Fruit fly (Drosophila melanogaster) whole organism, embryonic: Measurements from ENCODE around the gene mRpS7.

Source experiments
- CG10979 ChIP-seq: fragments of 200-800 bp; sonication (Bioruptor generic); optimal IDR thresholded peaks from 2 replicates; lab custom pipeline; 2018; ENCODE audit warnings: missing biosample characterization, mild to moderate bottlenecking, missing genetic modification characterization, moderate library complexity
- CG12104 ChIP-seq: fragments of 200-800 bp; sonication (Bioruptor generic); optimal IDR thresholded peaks from 3 replicates; lab custom pipeline; 2016; ENCODE audit warnings: missing biosample characterization, missing genetic modification characterization
- CG12236 ChIP-seq: fragments of 200-800 bp; sonication (Bioruptor generic); optimal IDR thresholded peaks from 2 replicates; lab custom pipeline; 2016; ENCODE audit warnings: missing biosample characterization, missing genetic modification characterization
- CG14667 ChIP-seq: fragments of 200-800 bp; sonication (Bioruptor generic); IDR thresholded peaks from 2 replicates; pipeline ENCODE4 v1.3.6; 2022; ENCODE audit warnings: missing biosample characterization, missing genetic modification characterization
- CG16815 ChIP-seq: fragments of 200-800 bp; sonication (Bioruptor generic); optimal IDR thresholded peaks from 3 replicates; lab custom pipeline; 2017; ENCODE audit warnings: missing biosample characterization, mild to moderate bottlenecking, missing genetic modification characterization
- CG18599 ChIP-seq: fragments of 200-800 bp; sonication (Bioruptor generic); optimal IDR thresholded peaks from 3 replicates; lab custom pipeline; 2017; ENCODE audit warnings: missing biosample characterization, missing genetic modification characterization, mild to moderate bottlenecking, moderate library complexity, missing genetic modification reagents
- CG2120 ChIP-seq: fragments of 200-800 bp; sonication (Bioruptor generic); optimal IDR thresholded peaks from 3 replicates; lab custom pipeline; 2016; ENCODE audit warnings: missing biosample characterization, missing genetic modification characterization
- CG2129 ChIP-seq: fragments of 200-800 bp; sonication (Bioruptor generic); IDR thresholded peaks from 2 replicates; pipeline ENCODE4 v1.3.6; 2022; ENCODE audit warnings: missing biosample characterization, missing genetic modification characterization; ENCODE audit not compliant: partially characterized antibody
- CG33557 ChIP-seq: fragments of 200-800 bp; sonication (Bioruptor generic); optimal IDR thresholded peaks from 2 replicates; lab custom pipeline; 2019; ENCODE audit warnings: missing biosample characterization, mild to moderate bottlenecking, missing genetic modification characterization, moderate library complexity
- CG34224 ChIP-seq: fragments of 200-800 bp; sonication (Bioruptor generic); IDR thresholded peaks from 3 replicates; pipeline ENCODE4 v1.3.6; 2022; ENCODE audit warnings: missing biosample characterization, missing genetic modification characterization; ENCODE audit not compliant: partially characterized antibody
- CG3995 ChIP-seq: fragments of 200-800 bp; sonication (Bioruptor generic); optimal IDR thresholded peaks from 3 replicates; lab custom pipeline; 2016; ENCODE audit warnings: missing biosample characterization, missing genetic modification characterization
- CG9797 ChIP-seq: fragments of 200-800 bp; sonication (Bioruptor generic); optimal IDR thresholded peaks from 3 replicates; lab custom pipeline; 2018; ENCODE audit warnings: missing biosample characterization, mild to moderate bottlenecking, missing genetic modification characterization
- CkIIα-i1 ChIP-seq: fragments of 200-800 bp; sonication (Bioruptor generic); IDR thresholded peaks from 2 replicates; pipeline ENCODE4 v1.3.6; 2022; ENCODE audit warnings: missing biosample characterization, missing genetic modification characterization
- CoRest ChIP-seq: fragments of 200-800 bp; sonication (Bioruptor generic); optimal IDR thresholded peaks from 3 replicates; lab custom pipeline; 2018; ENCODE audit warnings: missing biosample characterization, mild to moderate bottlenecking, missing genetic modification characterization, moderate library complexity
- D ChIP-seq, 2 experiments: fragments of 200-800 bp in 1 of 2; fragments of >200 bp in 1 of 2; sonication (Bioruptor generic) in 1 of 2; optimal IDR thresholded peaks; 2 replicates in 1 of 2; 3 replicates in 1 of 2; lab custom pipeline; 2017; ENCODE audit warnings: mild to moderate bottlenecking in 1 of 2, missing biosample characterization in 1 of 2, missing genetic modification characterization in 1 of 2, missing genetic modification reagents in 1 of 2
- D19A ChIP-seq: fragments of 200-800 bp; optimal IDR thresholded peaks from 3 replicates; lab custom pipeline; 2019; ENCODE audit warnings: missing biosample characterization, mild to moderate bottlenecking, missing genetic modification characterization, moderate library complexity
- Dp ChIP-seq: fragments of 200-800 bp; sonication (Bioruptor generic); optimal IDR thresholded peaks from 2 replicates; lab custom pipeline; 2018; ENCODE audit warnings: missing biosample characterization, mild to moderate bottlenecking, missing genetic modification characterization, moderate library complexity
- Drgx ChIP-seq: fragments of 200-800 bp; sonication (Bioruptor generic); IDR thresholded peaks from 2 replicates; pipeline ENCODE4 v1.3.6; 2022; ENCODE audit warnings: missing biosample characterization, missing genetic modification characterization
- Eip74EF ChIP-seq, 2 experiments: fragments of 200-800 bp in 1 of 2; fragments of >200 bp in 1 of 2; sonication (Bioruptor generic) in 1 of 2; optimal IDR thresholded peaks; 2 replicates each; lab custom pipeline; 2017 to 2019; ENCODE audit warnings: missing biosample characterization in 2 of 2, missing genetic modification characterization in 2 of 2, mild to moderate bottlenecking in 1 of 2, moderate library complexity in 1 of 2
- HLHmδ ChIP-seq: fragments of 200-800 bp; sonication (Bioruptor generic); optimal IDR thresholded peaks from 2 replicates; lab custom pipeline; 2018; ENCODE audit warnings: missing biosample characterization, mild to moderate bottlenecking, missing genetic modification characterization, moderate library complexity
- Jarid2 ChIP-seq: fragments of 200-800 bp; sonication (Bioruptor generic); optimal IDR thresholded peaks from 3 replicates; lab custom pipeline; 2017; ENCODE audit warnings: mild to moderate bottlenecking, missing biosample characterization, missing genetic modification reagents, missing genetic modification characterization
- Lpt ChIP-seq: fragments of >200 bp; optimal IDR thresholded peaks from 2 replicates; lab custom pipeline; 2018; ENCODE audit warnings: missing biosample characterization, missing genetic modification characterization
- Nf-YC ChIP-seq: fragments of 200-800 bp; optimal IDR thresholded peaks from 3 replicates; lab custom pipeline; 2019; ENCODE audit warnings: missing biosample characterization, mild to moderate bottlenecking, missing genetic modification characterization, moderate library complexity
- Sox100B ChIP-seq: fragments of 200-800 bp; sonication (Bioruptor generic); optimal IDR thresholded peaks from 3 replicates; lab custom pipeline; 2018; ENCODE audit warnings: missing biosample characterization, mild to moderate bottlenecking, missing genetic modification characterization
- Xbp1 ChIP-seq: fragments of 200-800 bp; sonication (Bioruptor generic); optimal IDR thresholded peaks from 3 replicates; lab custom pipeline; 2016; ENCODE audit warnings: missing biosample characterization, mild to moderate bottlenecking, missing genetic modification characterization
- YL-1 ChIP-seq: fragments of 200-800 bp; sonication (Bioruptor generic); optimal IDR thresholded peaks from 3 replicates; lab custom pipeline; 2017; ENCODE audit warnings: missing biosample characterization, mild to moderate bottlenecking, missing genetic modification characterization
- ac ChIP-seq: fragments of 200-800 bp; sonication (Bioruptor generic); optimal IDR thresholded peaks from 3 replicates; lab custom pipeline; 2017; ENCODE audit warnings: missing biosample characterization, mild to moderate bottlenecking, missing genetic modification characterization
- aop ChIP-seq: fragments of 200-800 bp; sonication (Bioruptor generic); IDR thresholded peaks from 2 replicates; pipeline ENCODE4 v1.3.6; 2022; ENCODE audit warnings: missing biosample characterization, missing genetic modification characterization
- bbx ChIP-seq: fragments of 200-800 bp; sonication (Bioruptor generic); IDR thresholded peaks from 2 replicates; pipeline ENCODE4 v1.3.6; 2022; ENCODE audit warnings: missing biosample characterization, missing genetic modification characterization; ENCODE audit not compliant: partially characterized antibody
- cg ChIP-seq: fragments of 200-800 bp; sonication (Bioruptor generic); optimal IDR thresholded peaks from 3 replicates; lab custom pipeline; 2019; ENCODE audit warnings: missing biosample characterization, mild to moderate bottlenecking, missing genetic modification characterization, moderate library complexity
- chif ChIP-seq, 2 experiments: fragments of 200-800 bp; sonication (Bioruptor generic); optimal IDR thresholded peaks; 3 replicates each; lab custom pipeline; 2016; ENCODE audit warnings: missing biosample characterization in 2 of 2, missing genetic modification characterization in 2 of 2
- chn ChIP-seq: fragments of 200-800 bp; sonication (Bioruptor generic); optimal IDR thresholded peaks from 2 replicates; lab custom pipeline; 2016; ENCODE audit warnings: missing biosample characterization, missing genetic modification characterization
- croc ChIP-seq: fragments of 200-800 bp; sonication (Bioruptor generic); conservative IDR thresholded peaks from 3 replicates; pipeline ENCODE4 v1.3.6; 2022; ENCODE audit warnings: missing biosample characterization, missing genetic modification characterization
- dysf ChIP-seq: fragments of 200-800 bp; sonication (Bioruptor generic); IDR thresholded peaks from 3 replicates; pipeline ENCODE4 v1.3.6; 2022; ENCODE audit warnings: missing biosample characterization, missing genetic modification characterization
- gro ChIP-seq: fragments of 200-800 bp; sonication (Bioruptor generic); optimal IDR thresholded peaks from 2 replicates; lab custom pipeline; 2016; ENCODE audit warnings: missing biosample characterization, missing genetic modification characterization
- lbe ChIP-seq: fragments of 200-800 bp; sonication (Bioruptor generic); optimal IDR thresholded peaks from 2 replicates; lab custom pipeline; 2016; ENCODE audit warnings: missing biosample characterization, mild to moderate bottlenecking, missing genetic modification characterization
- oc ChIP-seq: fragments of 200-800 bp; sonication (Bioruptor generic); optimal IDR thresholded peaks from 2 replicates; lab custom pipeline; 2018; ENCODE audit warnings: missing biosample characterization, mild to moderate bottlenecking, missing genetic modification characterization, moderate library complexity
- pho ChIP-seq: fragments of 200-800 bp; sonication (Bioruptor generic); optimal IDR thresholded peaks from 2 replicates; lab custom pipeline; 2016; ENCODE audit warnings: missing biosample characterization, missing genetic modification characterization
- ssp ChIP-seq: fragments of 200-800 bp; sonication (Bioruptor generic); IDR thresholded peaks from 2 replicates; pipeline ENCODE4 v1.3.6; 2022; ENCODE audit warnings: missing biosample characterization, missing genetic modification characterization
- toy ChIP-seq: fragments of 200-800 bp; sonication (Bioruptor generic); IDR thresholded peaks from 2 replicates; pipeline ENCODE4 v1.3.6; 2022; ENCODE audit warnings: missing biosample characterization, missing genetic modification characterization
- twi ChIP-seq: fragments of 200-800 bp; optimal IDR thresholded peaks from 2 replicates; lab custom pipeline; 2019; ENCODE audit warnings: missing biosample characterization, mild to moderate bottlenecking, missing genetic modification characterization, moderate library complexity
- unpg ChIP-seq: fragments of 200-800 bp; sonication (Bioruptor generic); optimal IDR thresholded peaks from 3 replicates; lab custom pipeline; 2018; ENCODE audit warnings: missing biosample characterization, mild to moderate bottlenecking, missing genetic modification characterization, moderate library complexity
- wdn ChIP-seq: fragments of 200-800 bp; sonication (Bioruptor generic); IDR thresholded peaks from 2 replicates; pipeline ENCODE4 v1.3.6; 2022; ENCODE audit warnings: missing biosample characterization, missing genetic modification characterization
- wek ChIP-seq: fragments of 200-800 bp; sonication (Bioruptor generic); optimal IDR thresholded peaks from 3 replicates; lab custom pipeline; 2018; ENCODE audit warnings: missing biosample characterization, mild to moderate bottlenecking, missing genetic modification characterization, moderate library complexity

Gene mRpS7

DNA sequence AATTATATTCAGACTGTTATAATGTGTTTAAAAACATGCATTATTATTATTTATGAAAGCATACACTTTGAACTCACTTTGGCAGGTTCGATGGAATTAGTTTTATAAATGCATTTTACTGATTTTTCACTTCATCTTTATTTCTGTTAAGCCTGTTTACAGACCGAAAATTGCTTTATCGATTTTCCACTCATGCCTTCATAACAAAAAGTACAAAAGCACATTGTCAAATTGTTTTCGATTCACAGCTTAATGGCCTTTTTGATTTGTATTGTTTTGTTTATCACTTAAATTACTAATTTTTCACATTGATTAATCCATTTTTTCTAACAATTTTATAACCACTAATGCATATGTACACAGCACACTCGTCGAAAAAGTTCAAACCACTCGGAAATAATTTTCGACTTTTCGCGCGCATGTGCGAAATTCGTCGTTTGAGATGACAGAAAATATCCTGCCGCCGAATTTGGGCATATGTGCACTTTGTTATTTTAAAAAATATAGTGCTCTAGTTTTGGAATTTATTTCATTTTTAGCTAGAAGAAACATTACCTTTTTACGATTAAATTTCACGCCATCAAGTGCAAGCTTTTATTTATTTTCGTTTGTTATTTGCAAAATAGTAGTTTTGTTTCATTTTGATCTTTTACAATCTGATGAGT, 12.7 kb upstream of the mRpS7 start, which contains the start of gene rho-5 (continued):
- TF ChIP-seq gro (GFP tag; lab: Kevin White, UChicago) = peak; percentile 6
- TF ChIP-seq CG2120 (GFP tag; lab: Kevin White, UChicago) = peak; percentile 50

DNA sequence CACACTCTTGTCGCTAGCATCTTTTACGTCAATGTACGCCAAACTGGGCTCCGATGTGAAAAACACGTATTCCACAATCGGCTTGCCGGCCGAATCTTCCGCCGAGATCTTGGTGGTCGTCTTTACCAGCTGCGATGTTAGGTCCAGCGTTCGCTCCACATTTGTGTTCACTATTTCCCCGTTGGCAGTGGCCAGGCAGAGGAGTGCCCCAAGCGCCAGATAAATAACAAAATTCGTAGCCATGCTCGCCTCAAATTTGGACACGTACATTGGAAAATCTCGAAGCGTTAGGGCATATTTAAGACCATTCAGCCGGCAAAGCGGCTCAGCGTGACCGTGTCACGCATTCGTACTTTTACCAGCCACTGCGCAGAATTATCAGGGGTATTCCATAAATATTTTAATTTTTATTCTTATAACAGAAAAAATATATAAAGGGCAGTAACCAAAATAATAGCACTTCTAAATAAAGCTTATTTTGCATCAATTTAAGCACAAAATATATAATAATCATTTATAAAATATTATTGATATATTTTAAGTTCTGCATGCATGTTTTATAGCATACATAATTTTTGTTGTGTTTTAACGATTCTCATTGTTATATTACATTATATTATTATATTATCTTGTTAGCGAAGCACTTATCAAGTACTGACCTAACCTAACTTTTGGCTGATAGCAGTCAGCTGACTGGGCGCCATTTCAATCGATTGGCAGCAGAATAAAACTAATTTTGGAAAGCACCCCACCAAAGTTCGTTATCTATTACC, 10.8 kb upstream of the mRpS7 start, which contains the start of the genes CG33303 and dpr19:
TSS of gene CG33303 (minus strand) at position 294 of the 773 bp plus-strand sequence.
TSS of gene dpr19 (plus strand) at position 705 of the 773 bp plus-strand sequence.
- TF ChIP-seq ac (GFP tag; lab: Kevin White, UChicago) (no peak), wdn (GFP tag; lab: Robert Waterston, UW) (no peak), CG9797 (GFP tag; lab: Kevin White, UChicago) (peak; percentile 80), Lpt (GFP tag; lab: Kevin White, UChicago) (no peak), chn (no peak), HLHmδ (GFP tag; lab: Kevin White, UChicago) (no peak), CkIIα-i1 (GFP tag; lab: Robert Waterston, UW) (no peak), pho (GFP tag; lab: Kevin White, UChicago) (no peak), aop (no peak), dysf (GFP tag; lab: Robert Waterston, UW) (peak; percentile 71; the same call in 1 of the 3 replicates), Sox100B (GFP tag; lab: Kevin White, UChicago) (peak; percentile 83), CG16815 (no peak), unpg (GFP tag; lab: Kevin White, UChicago) (peak; percentile 86), Dp (GFP tag; lab: Kevin White, UChicago) (peak; percentile 30), CG12236 (GFP tag; lab: Kevin White, UChicago) (no peak), Jarid2 (no peak), ssp (GFP tag; lab: Robert Waterston, UW) (peak; percentile 60; the same call in 1 of the 2 replicates), CG18599 (GFP tag; lab: Kevin White, UChicago) (peak; percentile 62), D19A (tag; lab: Kevin White, UChicago) (peak; percentile 83), CG10979 (tag; lab: Kevin White, UChicago) (peak; percentile 84), chif (GFP tag; optimal IDR thresholded peaks at IDR 0.05; lab: Kevin White, UChicago) (no peak), CG2129 (GFP tag; lab: Robert Waterston, UW) (no peak), CG34224 (GFP tag; lab: Robert Waterston, UW) (no peak), D (optimal IDR thresholded peaks at IDR 0.05; lab: Kevin White, UChicago) (no peak), D (GFP tag; optimal IDR thresholded peaks at IDR 0.05; lab: Kevin White, UChicago) (peak; percentile 49), cg (GFP tag; lab: Kevin White, UChicago) (no peak), oc (tag; lab: Kevin White, UChicago) (no peak), CG14667 (GFP tag; lab: Robert Waterston, UW) (no peak; the same call in 1 of the 2 replicates), Nf-YC (peak; percentile 79), YL-1 (GFP tag; lab: Kevin White, UChicago) (peak; percentile 85), CoRest (tag; lab: Kevin White, UChicago) (peak; percentile 83), croc (GFP tag; lab: Robert Waterston, UW) (peak; percentile 41; the same call in 2 of the 3 replicates), Eip74EF (GFP tag; optimal IDR thresholded peaks at IDR 0.05; lab: Kevin White, UChicago) (peak in 1 of 2 experiments; percentile 79), toy (GFP tag; lab: Robert Waterston, UW) (no peak), bbx (0 out of 2 replicates have a peak, but pooled peaks have one; percentile 19), twi (tag; lab: Kevin White, UChicago) (peak; percentile 71), Xbp1 (peak; percentile 76), wek (GFP tag; lab: Kevin White, UChicago) (peak; percentile 95), CG12104 (peak; percentile 49), Drgx (GFP tag; lab: Robert Waterston, UW) (peak; percentile 41; the same call in 1 of the 2 replicates), CG33557 (GFP tag; lab: Kevin White, UChicago) (peak; percentile 74), lbe (peak; percentile 39), CG3995 (GFP tag; lab: Kevin White, UChicago) (peak; percentile 48)
